Worm (Caenorhabditis elegans): ENCODE data around the gene ddx-15.

DNA sequence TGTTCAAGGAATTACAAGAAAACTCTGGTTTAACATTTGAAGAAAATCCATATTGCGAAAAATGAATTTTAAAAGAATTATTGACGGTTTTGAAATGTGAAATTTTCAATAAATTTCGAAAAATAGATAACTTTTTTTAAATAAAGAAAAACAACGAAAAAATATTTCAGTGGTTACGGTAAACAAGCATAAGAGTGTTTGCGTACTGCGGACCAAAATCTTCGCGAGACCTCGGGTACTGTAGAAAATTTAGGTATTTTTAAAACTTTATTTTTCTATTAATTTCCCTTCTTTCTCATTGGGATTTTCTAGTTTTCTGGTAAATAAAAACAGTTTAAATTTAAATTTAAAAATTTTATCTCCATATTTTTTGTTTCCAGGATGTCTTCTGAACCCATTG, 12.6 kb upstream of the ddx-15 start, which contains the start of gene xnd-1:
- no peak for TF ChIP-seq ztf-11 (tag; optimal IDR thresholded peaks at IDR 0.05)
- TF ChIP-seq mab-5 (tag; optimal IDR thresholded peaks at IDR 0.05) = no peak
- no peak for TF ChIP-seq unc-62 (GFP tag; optimal IDR thresholded peaks at IDR 0.05)
- no peak for TF ChIP-seq ceh-83 (GFP tag; optimal IDR thresholded peaks at IDR 0.05)
- no peak for TF ChIP-seq snpc-4 (tag; optimal IDR thresholded peaks at IDR 0.05)
- no peak for TF ChIP-seq unc-39 (tag; optimal IDR thresholded peaks at IDR 0.05)
- no peak for TF ChIP-seq bed-3 (GFP tag; optimal IDR thresholded peaks at IDR 0.05)
- TF ChIP-seq flh-1 (GFP tag; optimal IDR thresholded peaks at IDR 0.05) = no peak
- TF ChIP-seq elt-1 (tag; optimal IDR thresholded peaks at IDR 0.05; ENCODE audit: borderline replicate concordance, insufficient read depth) = no peak
- no peak for TF ChIP-seq mep-1 (tag; optimal IDR thresholded peaks at IDR 0.05)
- TF ChIP-seq nhr-12 (tag; optimal IDR thresholded peaks at IDR 0.05) = no peak
- no peak for TF ChIP-seq elt-3 (tag; optimal IDR thresholded peaks at IDR 0.05)
- no peak for TF ChIP-seq nhr-28 (tag; optimal IDR thresholded peaks at IDR 0.05)
